Fruit fly (Drosophila melanogaster) whole organism, embryonic: ENCODE results near the gene CG4467.

ENCODE experiments used
- ATbp ChIP-seq: fragments of 200-800 bp; sonication (Bioruptor generic); optimal IDR thresholded peaks from 2 replicates; lab custom pipeline; 2017; ENCODE audit warnings: missing biosample characterization, mild to moderate bottlenecking, missing genetic modification characterization, missing genetic modification reagents
- CG10267 ChIP-seq: fragments of 200-800 bp; sonication (Bioruptor generic); optimal IDR thresholded peaks from 2 replicates; lab custom pipeline; 2018; ENCODE audit warnings: missing biosample characterization, mild to moderate bottlenecking, missing genetic modification characterization, moderate library complexity
- CG10431 ChIP-seq: fragments of 200-800 bp; sonication (Bioruptor generic); optimal IDR thresholded peaks from 3 replicates; lab custom pipeline; 2018; ENCODE audit warnings: missing biosample characterization, mild to moderate bottlenecking, missing genetic modification characterization
- CG10462 ChIP-seq: fragments of 200-800 bp; sonication (Bioruptor generic); optimal IDR thresholded peaks from 2 replicates; lab custom pipeline; 2016; ENCODE audit warnings: missing biosample characterization, missing genetic modification characterization
- CG11093 ChIP-seq: fragments of 200-800 bp; sonication (Bioruptor generic); IDR thresholded peaks from 3 replicates; pipeline ENCODE4 v1.3.6; 2022; ENCODE audit warnings: missing biosample characterization, missing genetic modification characterization
- CG11456 ChIP-seq: fragments of 200-800 bp; sonication (Bioruptor generic); IDR thresholded peaks from 3 replicates; pipeline ENCODE4 v1.3.6; 2022; ENCODE audit warnings: missing biosample characterization, missing genetic modification characterization
- CG11504 ChIP-seq: fragments of 200-800 bp; sonication (Bioruptor generic); optimal IDR thresholded peaks from 3 replicates; lab custom pipeline; 2019; ENCODE audit warnings: missing biosample characterization, mild to moderate bottlenecking, missing genetic modification characterization, moderate library complexity
- CG11695 ChIP-seq: fragments of 200-800 bp; sonication (Bioruptor generic); IDR thresholded peaks from 3 replicates; pipeline ENCODE4 v1.3.6; 2022; ENCODE audit warnings: missing biosample characterization, missing genetic modification characterization
- CG12391 ChIP-seq: fragments of 200-800 bp; sonication (Bioruptor generic); optimal IDR thresholded peaks from 3 replicates; lab custom pipeline; 2018; ENCODE audit warnings: missing biosample characterization, mild to moderate bottlenecking, missing genetic modification characterization, moderate library complexity
- CG13287 ChIP-seq: fragments of 200-800 bp; sonication (Bioruptor generic); IDR thresholded peaks from 2 replicates; pipeline ENCODE4 v1.3.6; 2022; ENCODE audit warnings: missing biosample characterization, missing genetic modification characterization; ENCODE audit not compliant: partially characterized antibody
- CG13424 ChIP-seq: fragments of 200-800 bp; sonication (Bioruptor generic); optimal IDR thresholded peaks from 2 replicates; lab custom pipeline; 2019; ENCODE audit warnings: missing biosample characterization, mild to moderate bottlenecking, missing genetic modification characterization, moderate library complexity
- CG13894 ChIP-seq: fragments of 200-800 bp; sonication (Bioruptor generic); optimal IDR thresholded peaks from 3 replicates; lab custom pipeline; 2018; ENCODE audit warnings: missing biosample characterization, mild to moderate bottlenecking, missing genetic modification characterization, moderate library complexity
- CG17912 ChIP-seq: fragments of 200-800 bp; sonication (Bioruptor generic); optimal IDR thresholded peaks from 2 replicates; lab custom pipeline; 2018; ENCODE audit warnings: missing biosample characterization, mild to moderate bottlenecking, missing genetic modification characterization
- CG2875 ChIP-seq: fragments of 200-800 bp; sonication (Bioruptor generic); optimal IDR thresholded peaks from 2 replicates; lab custom pipeline; 2017; ENCODE audit warnings: missing biosample characterization, mild to moderate bottlenecking, missing genetic modification characterization, missing genetic modification reagents
- CG2889 ChIP-seq: fragments of 200-800 bp; sonication (Bioruptor generic); IDR thresholded peaks from 3 replicates; pipeline ENCODE4 v1.3.6; 2022; ENCODE audit warnings: missing biosample characterization, missing genetic modification characterization
- CG3163 ChIP-seq: fragments of 200-800 bp; sonication (Bioruptor generic); optimal IDR thresholded peaks from 3 replicates; lab custom pipeline; 2016; ENCODE audit warnings: missing biosample characterization, missing genetic modification characterization
- CG33213 ChIP-seq: fragments of 200-800 bp; sonication (Bioruptor generic); optimal IDR thresholded peaks from 3 replicates; lab custom pipeline; 2016; ENCODE audit warnings: missing biosample characterization, missing genetic modification characterization
- CG4328 ChIP-seq: fragments of 200-800 bp; sonication (Bioruptor generic); optimal IDR thresholded peaks from 3 replicates; lab custom pipeline; 2017; ENCODE audit warnings: missing biosample characterization, missing genetic modification reagents, missing genetic modification characterization
- CG5245 ChIP-seq: fragments of 200-800 bp; sonication (Bioruptor generic); optimal IDR thresholded peaks from 3 replicates; lab custom pipeline; 2016; ENCODE audit warnings: missing biosample characterization, missing genetic modification characterization
- CG6654 ChIP-seq: fragments of 200-800 bp; sonication (Bioruptor generic); optimal IDR thresholded peaks from 2 replicates; lab custom pipeline; 2017; ENCODE audit warnings: missing biosample characterization, mild to moderate bottlenecking, missing genetic modification characterization
- CG7357 ChIP-seq: fragments of 200-800 bp; sonication (Bioruptor generic); IDR thresholded peaks from 3 replicates; pipeline ENCODE4 v1.3.6; 2022; ENCODE audit warnings: missing biosample characterization, missing genetic modification characterization
- CG8281 ChIP-seq: fragments of 200-800 bp; sonication (Bioruptor generic); optimal IDR thresholded peaks from 2 replicates; lab custom pipeline; 2018; ENCODE audit warnings: missing biosample characterization, mild to moderate bottlenecking, missing genetic modification characterization, moderate library complexity
- CrebB ChIP-seq: fragments of 200-800 bp; sonication (Bioruptor generic); optimal IDR thresholded peaks from 3 replicates; lab custom pipeline; 2018; ENCODE audit warnings: missing biosample characterization, mild to moderate bottlenecking, missing genetic modification characterization
- Dip3 ChIP-seq: fragments of 200-800 bp; sonication (Bioruptor generic); optimal IDR thresholded peaks from 3 replicates; lab custom pipeline; 2016; ENCODE audit warnings: missing biosample characterization, missing genetic modification characterization
- Gsc ChIP-seq: fragments of 200-800 bp; sonication (Bioruptor generic); IDR thresholded peaks from 2 replicates; pipeline ENCODE4 v1.3.6; 2022; ENCODE audit warnings: missing biosample characterization, missing genetic modification characterization
- Lpt ChIP-seq: fragments of >200 bp; optimal IDR thresholded peaks from 2 replicates; lab custom pipeline; 2018; ENCODE audit warnings: missing biosample characterization, missing genetic modification characterization
- MTF-1 ChIP-seq: fragments of 200-800 bp; sonication (Bioruptor generic); optimal IDR thresholded peaks from 2 replicates; lab custom pipeline; 2018; ENCODE audit warnings: missing biosample characterization, mild to moderate bottlenecking, missing genetic modification characterization, borderline replicate concordance
- Med ChIP-seq: fragments of 200-800 bp; sonication (Bioruptor generic); peaks from one replicate; lab custom pipeline; 2016; ENCODE audit warnings: missing biosample characterization, missing genetic modification characterization, mild to moderate bottlenecking, inconsistent platforms, moderate library complexity
- NfI ChIP-seq: fragments of 200-800 bp; sonication (Bioruptor generic); optimal IDR thresholded peaks from 3 replicates; lab custom pipeline; 2018; ENCODE audit warnings: missing biosample characterization, mild to moderate bottlenecking, missing genetic modification characterization, moderate library complexity
- Optix ChIP-seq: fragments of 200-800 bp; sonication (Bioruptor generic); IDR thresholded peaks from 3 replicates; pipeline ENCODE4 v1.3.6; 2022; ENCODE audit warnings: missing biosample characterization, missing genetic modification characterization
- Trl ChIP-seq, 3 experiments: fragments of >200 bp in 2 of 3; fragments of 200-800 bp in 1 of 3; sonication (Bioruptor generic) in 1 of 3; optimal IDR thresholded peaks; 2 replicates in 1 of 3; 3 replicates in 2 of 3; lab custom pipeline; 2016 to 2017; ENCODE audit warnings: missing biosample characterization in 1 of 3, missing genetic modification characterization in 1 of 3
- ac ChIP-seq: fragments of 200-800 bp; sonication (Bioruptor generic); optimal IDR thresholded peaks from 3 replicates; lab custom pipeline; 2017; ENCODE audit warnings: missing biosample characterization, mild to moderate bottlenecking, missing genetic modification characterization
- aop ChIP-seq: fragments of 200-800 bp; sonication (Bioruptor generic); IDR thresholded peaks from 2 replicates; pipeline ENCODE4 v1.3.6; 2022; ENCODE audit warnings: missing biosample characterization, missing genetic modification characterization
- ara ChIP-seq: fragments of 200-800 bp; sonication (Bioruptor generic); IDR thresholded peaks from 2 replicates; pipeline ENCODE4 v1.3.6; 2022; ENCODE audit warnings: missing biosample characterization, missing genetic modification characterization
- az2 ChIP-seq: fragments of 200-800 bp; sonication (Bioruptor generic); optimal IDR thresholded peaks from 3 replicates; lab custom pipeline; 2016; ENCODE audit warnings: missing biosample characterization, missing genetic modification characterization
- cato ChIP-seq: fragments of 200-800 bp; sonication (Bioruptor generic); optimal IDR thresholded peaks from 2 replicates; lab custom pipeline; 2016; ENCODE audit warnings: missing biosample characterization, missing genetic modification characterization, borderline replicate concordance
- caup ChIP-seq: fragments of 200-800 bp; sonication (Bioruptor generic); optimal IDR thresholded peaks from 3 replicates; lab custom pipeline; 2017; ENCODE audit warnings: missing biosample characterization, mild to moderate bottlenecking, missing genetic modification characterization, moderate library complexity; ENCODE audit not compliant: severe bottlenecking
- chm ChIP-seq: fragments of 200-800 bp; sonication (Bioruptor generic); IDR thresholded peaks from 2 replicates; pipeline ENCODE4 v1.3.6; 2022; ENCODE audit warnings: missing biosample characterization, missing genetic modification characterization
- esg ChIP-seq: fragments of 200-800 bp; sonication (Bioruptor generic); conservative IDR thresholded peaks from 2 replicates; pipeline ENCODE4 v1.3.6; 2022; ENCODE audit warnings: missing biosample characterization, missing genetic modification characterization
- fu2 ChIP-seq: fragments of 200-800 bp; sonication (Bioruptor generic); optimal IDR thresholded peaks from 2 replicates; lab custom pipeline; 2016; ENCODE audit warnings: missing biosample characterization, missing genetic modification characterization
- grau ChIP-seq: fragments of 200-800 bp; optimal IDR thresholded peaks from 3 replicates; lab custom pipeline; 2019; ENCODE audit warnings: missing biosample characterization, mild to moderate bottlenecking, missing genetic modification characterization, moderate library complexity
- insv ChIP-seq, 2 experiments: fragments of 200-800 bp; sonication (Bioruptor generic); optimal IDR thresholded peaks; 3 replicates each; lab custom pipeline; 2016 to 2018; ENCODE audit warnings: missing biosample characterization in 2 of 2, missing genetic modification characterization in 2 of 2
- psq ChIP-seq: fragments of 200-800 bp; sonication (Bioruptor generic); optimal IDR thresholded peaks from 2 replicates; lab custom pipeline; 2017; ENCODE audit warnings: missing biosample characterization, missing genetic modification characterization
- slou ChIP-seq: fragments of 200-800 bp; sonication (Bioruptor generic); optimal IDR thresholded peaks from 3 replicates; lab custom pipeline; 2016; ENCODE audit warnings: missing biosample characterization, missing genetic modification characterization
- ssp ChIP-seq: fragments of 200-800 bp; sonication (Bioruptor generic); IDR thresholded peaks from 2 replicates; pipeline ENCODE4 v1.3.6; 2022; ENCODE audit warnings: missing biosample characterization, missing genetic modification characterization
- stc ChIP-seq: fragments of 200-800 bp; sonication (Bioruptor generic); IDR thresholded peaks from 2 replicates; pipeline ENCODE4 v1.3.6; 2022; ENCODE audit warnings: missing biosample characterization, missing genetic modification characterization
- tna ChIP-seq: fragments of 200-800 bp; sonication (Bioruptor generic); IDR thresholded peaks from 2 replicates; pipeline ENCODE4 v1.3.6; 2022; ENCODE audit warnings: missing biosample characterization, missing genetic modification characterization; ENCODE audit not compliant: partially characterized antibody
- vnd ChIP-seq: fragments of 200-800 bp; sonication (Bioruptor generic); IDR thresholded peaks from 3 replicates; pipeline ENCODE4 v1.3.6; 2022; ENCODE audit warnings: missing biosample characterization, missing genetic modification characterization; ENCODE audit not compliant: partially characterized antibody
- wek ChIP-seq: fragments of 200-800 bp; sonication (Bioruptor generic); optimal IDR thresholded peaks from 3 replicates; lab custom pipeline; 2018; ENCODE audit warnings: missing biosample characterization, mild to moderate bottlenecking, missing genetic modification characterization, moderate library complexity
- yki ChIP-seq: fragments of >200 bp; optimal IDR thresholded peaks from 3 replicates; lab custom pipeline; 2018
- zfh1 ChIP-seq: fragments of 200-800 bp; sonication (Bioruptor generic); IDR thresholded peaks from 3 replicates; pipeline ENCODE4 v1.3.6; 2022; ENCODE audit warnings: missing biosample characterization, missing genetic modification characterization

CG4467 gene

DNA sequence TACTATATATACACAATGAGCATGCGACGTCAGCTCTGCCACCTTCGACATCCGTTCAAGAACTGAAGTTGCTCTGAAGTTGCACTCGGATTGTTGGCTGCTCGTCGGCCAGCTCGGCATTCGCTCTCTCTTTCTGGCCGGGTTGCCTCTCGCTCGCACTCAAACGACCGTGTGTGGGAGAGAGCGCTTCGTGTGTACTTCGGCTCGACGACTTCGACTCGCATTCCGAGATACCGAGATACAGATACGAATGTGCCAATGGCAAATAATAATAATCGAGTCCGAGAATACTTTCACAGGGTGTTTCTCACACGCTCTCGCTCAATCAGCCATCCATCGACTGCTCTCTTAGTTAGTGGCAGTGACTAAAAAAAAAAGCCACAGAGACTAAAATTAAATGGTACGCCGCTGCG lies 46.7 kb upstream of the CG4467 start (continued):
- no peak for TF ChIP-seq chm (GFP tag; lab: Robert Waterston, UW)
- TF ChIP-seq CG33213 (GFP tag; lab: Kevin White, UChicago), result no peak
- TF ChIP-seq fu2, result no peak
- no peak for TF ChIP-seq CG13894 (tag; lab: Kevin White, UChicago)
- no peak for TF ChIP-seq CG11456 (GFP tag; lab: Robert Waterston, UW)
- TF ChIP-seq CrebB, result peak; percentile 28
- TF ChIP-seq CG11504 (tag; lab: Kevin White, UChicago), result peak; percentile 30
- TF ChIP-seq CG12391 (tag; lab: Kevin White, UChicago), result peak; percentile 18
- no peak for TF ChIP-seq ATbp
- peak; percentile 14 for TF ChIP-seq CG2875 (GFP tag; lab: Kevin White, UChicago)
- TF ChIP-seq CG8281 (tag; lab: Kevin White, UChicago), result no peak
- TF ChIP-seq psq, result no peak
- no peak; the same call in 1 of the 2 replicates for TF ChIP-seq aop (GFP tag; lab: Robert Waterston, UW)
- no peak for TF ChIP-seq CG13424 (tag; lab: Kevin White, UChicago)
- TF ChIP-seq CG10267, result peak; percentile 12
- TF ChIP-seq grau (tag; lab: Kevin White, UChicago), result peak; percentile 17
- no peak for TF ChIP-seq CG4328
- peak; percentile 89 for TF ChIP-seq Med
- peak; percentile 41 for TF ChIP-seq ac (GFP tag; lab: Kevin White, UChicago)
- TF ChIP-seq tna (GFP tag; lab: Robert Waterston, UW), result peak; percentile 54; the same call in 1 of the 2 replicates
- peak; percentile 37; the same call in 1 of the 2 replicates for TF ChIP-seq stc (GFP tag; lab: Robert Waterston, UW)
- no peak for TF ChIP-seq Gsc (GFP tag; lab: Robert Waterston, UW)
- no peak for TF ChIP-seq slou (GFP tag; lab: Kevin White, UChicago)
- TF ChIP-seq CG11695 (GFP tag; lab: Robert Waterston, UW), result peak; percentile 48; the same call in 1 of the 3 replicates
- TF ChIP-seq CG3163 (GFP tag; lab: Kevin White, UChicago), result peak; percentile 36
- TF ChIP-seq az2, result no peak
- TF ChIP-seq CG13287 (GFP tag; lab: Robert Waterston, UW), result peak; percentile 48
- TF ChIP-seq Dip3 (GFP tag; lab: Kevin White, UChicago), result no peak
- peak; percentile 43 for TF ChIP-seq caup (GFP tag; lab: Kevin White, UChicago)
- TF ChIP-seq CG2889 (GFP tag; lab: Robert Waterston, UW), result no peak
- no peak for TF ChIP-seq CG5245
- TF ChIP-seq CG6654 (GFP tag; lab: Kevin White, UChicago), result no peak
- peak; percentile 20 for TF ChIP-seq CG10431 (GFP tag; lab: Kevin White, UChicago)
- no peak for TF ChIP-seq Optix (GFP tag; lab: Robert Waterston, UW)
- TF ChIP-seq CG10462 (GFP tag; lab: Kevin White, UChicago), result no peak
- peak in 1 of 2 experiments; percentile 15 for TF ChIP-seq insv (GFP tag; optimal IDR thresholded peaks at IDR 0.05; lab: Kevin White, UChicago)
- TF ChIP-seq zfh1 (GFP tag; lab: Robert Waterston, UW), result peak; percentile 55; the same call in 1 of the 3 replicates
- no peak for TF ChIP-seq ssp (GFP tag; lab: Robert Waterston, UW)
- TF ChIP-seq CG7357, result no peak
- TF ChIP-seq esg (GFP tag; lab: Robert Waterston, UW), result no peak
- no peak for TF ChIP-seq vnd
- TF ChIP-seq MTF-1 (GFP tag; lab: Kevin White, UChicago), result peak; percentile 31
- TF ChIP-seq ara (GFP tag; lab: Robert Waterston, UW), result no peak
- peak; percentile 1 for TF ChIP-seq yki (lab: Kevin White, UChicago)
- peak; percentile 9 for TF ChIP-seq NfI (GFP tag; lab: Kevin White, UChicago)
- no peak for TF ChIP-seq cato (GFP tag; lab: Kevin White, UChicago)
- no peak for TF ChIP-seq CG11093 (GFP tag; lab: Robert Waterston, UW)
- TF ChIP-seq Trl (optimal IDR thresholded peaks at IDR 0.05; lab: Kevin White, UChicago), result peak; percentile 68 to 77
- TF ChIP-seq Trl (GFP tag; optimal IDR thresholded peaks at IDR 0.05; lab: Kevin White, UChicago), result peak; percentile 50
- TF ChIP-seq CG17912, result peak; percentile 45
- TF ChIP-seq wek (GFP tag; lab: Kevin White, UChicago), result peak; percentile 36
- TF ChIP-seq Lpt (GFP tag; lab: Kevin White, UChicago), result no peak
